Worm (Caenorhabditis elegans) whole organism, L2 larva: Measurements from ENCODE around the gene pfk-1.2.

ENCODE experiments used
- R02D3.7 ChIP-seq: fragments of 150-350 bp; optimal IDR thresholded peaks from 2 replicates; lab custom pipeline; 2014; ENCODE audit warnings: missing biosample characterization, missing genetic modification characterization
- ZK546.5 ChIP-seq: sonication (generic microtip); optimal IDR thresholded peaks from 2 replicates; lab custom pipeline; 2017; ENCODE audit warnings: missing biosample characterization, missing genetic modification characterization
- crh-2 ChIP-seq: sonication (generic microtip); optimal IDR thresholded peaks from 2 replicates; lab custom pipeline; 2017; ENCODE audit warnings: missing biosample characterization, missing genetic modification characterization
- dmd-4 ChIP-seq: sonication (generic microtip); optimal IDR thresholded peaks from 2 replicates; lab custom pipeline; 2017; ENCODE audit warnings: missing biosample characterization, missing genetic modification characterization
- egl-27 ChIP-seq: sonication (generic microtip); optimal IDR thresholded peaks from 3 replicates; lab custom pipeline; 2017; ENCODE audit warnings: missing biosample characterization, missing genetic modification reagents, missing genetic modification characterization
- lin-11 ChIP-seq: fragments of 150-350 bp; sonication (generic microtip); optimal IDR thresholded peaks from 2 replicates; lab custom pipeline; 2014; ENCODE audit warnings: missing biosample characterization, missing genetic modification characterization, inconsistent platforms, mixed read lengths
- lin-13 ChIP-seq: fragments of 150-350 bp; optimal IDR thresholded peaks from 2 replicates; lab custom pipeline; 2014; ENCODE audit warnings: missing biosample characterization, missing genetic modification reagents, missing genetic modification characterization
- lin-39 ChIP-seq: fragments of 150-350 bp; optimal IDR thresholded peaks from 2 replicates; lab custom pipeline; 2014; ENCODE audit warnings: missing biosample characterization, missing genetic modification reagents, missing genetic modification characterization
- lsy-2 ChIP-seq, 2 experiments: fragments of 150-350 bp in 1 of 2; sonication (generic microtip) in 1 of 2; optimal IDR thresholded peaks; 2 replicates each; lab custom pipeline; 2014 to 2017; ENCODE audit warnings: missing biosample characterization in 2 of 2, missing genetic modification characterization in 2 of 2
- nhr-11 ChIP-seq: fragments of 150-350 bp; optimal IDR thresholded peaks from 2 replicates; lab custom pipeline; 2014; ENCODE audit warnings: missing biosample characterization, missing genetic modification characterization
- nhr-23 ChIP-seq: fragments of 150-350 bp; optimal IDR thresholded peaks from 2 replicates; lab custom pipeline; 2014; ENCODE audit warnings: missing biosample characterization, missing genetic modification reagents, missing genetic modification characterization
- nhr-25 ChIP-seq: fragments of 150-350 bp; sonication (generic microtip); optimal IDR thresholded peaks from 3 replicates; lab custom pipeline; 2014; ENCODE audit warnings: missing biosample characterization, missing genetic modification characterization
- peb-1 ChIP-seq: fragments of 150-350 bp; optimal IDR thresholded peaks from 2 replicates; lab custom pipeline; 2014; ENCODE audit warnings: missing biosample characterization, missing genetic modification characterization
- sem-4 ChIP-seq: fragments of 150-350 bp; optimal IDR thresholded peaks from 2 replicates; lab custom pipeline; 2014; ENCODE audit warnings: missing biosample characterization, missing genetic modification reagents, missing genetic modification characterization
- zag-1 ChIP-seq: fragments of 150-350 bp; optimal IDR thresholded peaks from 2 replicates; lab custom pipeline; 2014; ENCODE audit warnings: missing biosample characterization, missing genetic modification characterization
- ztf-11 ChIP-seq: sonication (generic microtip); optimal IDR thresholded peaks from 2 replicates; lab custom pipeline; 2017; ENCODE audit warnings: missing biosample characterization, missing genetic modification characterization
- ztf-4 ChIP-seq: fragments of 150-350 bp; optimal IDR thresholded peaks from 2 replicates; lab custom pipeline; 2014; ENCODE audit warnings: missing biosample characterization, missing genetic modification characterization

Gene pfk-1.2

DNA sequence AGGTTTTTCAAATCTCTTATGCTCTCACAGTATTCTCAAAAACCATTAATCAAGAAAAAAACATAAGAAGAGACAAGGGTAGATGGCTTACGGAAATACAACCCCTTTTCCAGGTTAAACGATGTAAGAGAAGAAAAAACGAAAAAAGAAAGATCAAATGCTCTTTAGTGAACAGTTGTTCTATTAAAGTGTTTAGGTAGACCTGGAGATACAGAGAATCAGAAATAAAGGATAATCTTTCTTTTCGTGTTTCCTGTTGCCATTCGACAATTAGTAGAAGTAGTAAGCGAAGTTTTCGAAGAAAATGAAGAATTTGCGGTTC lies 51.7 kb downstream of the pfk-1.2 start, which contains the start of gene K09G1.1:
TSS of gene K09G1.1 (plus strand) at position 223 of the 322 bp plus-strand sequence.
- no peak for TF ChIP-seq dmd-4
- no peak for TF ChIP-seq lsy-2 (tag; optimal IDR thresholded peaks at IDR 0.05; lab: Kevin White, UChicago)
- no peak for TF ChIP-seq peb-1 (tag; lab: Kevin White, UChicago)
- TF ChIP-seq lin-13 (GFP tag; lab: Kevin White, UChicago): no peak
- no peak for TF ChIP-seq ZK546.5
- TF ChIP-seq ztf-4 (tag; lab: Kevin White, UChicago): no peak
- no peak for TF ChIP-seq ztf-11 (tag; lab: Kevin White, UChicago)
- TF ChIP-seq nhr-11 (tag; lab: Kevin White, UChicago): no peak
- TF ChIP-seq lin-39 (tag; lab: Kevin White, UChicago): no peak
- no peak for TF ChIP-seq egl-27 (tag; lab: Kevin White, UChicago)
- TF ChIP-seq lin-11 (tag; lab: Kevin White, UChicago): no peak
- no peak for TF ChIP-seq nhr-23 (tag; lab: Kevin White, UChicago)
- no peak for TF ChIP-seq nhr-25 (tag; lab: Kevin White, UChicago)
- TF ChIP-seq R02D3.7 (tag; lab: Kevin White, UChicago): no peak
- TF ChIP-seq sem-4 (tag; lab: Kevin White, UChicago): no peak
- TF ChIP-seq crh-2: no peak
- TF ChIP-seq zag-1 (tag; lab: Kevin White, UChicago): no peak
